Fruit fly (Drosophila melanogaster) whole organism, embryonic: ENCODE data around the gene CG34183.

Source experiments
- C15 ChIP-seq: fragments of 200-800 bp; sonication (Bioruptor generic); IDR thresholded peaks from 3 replicates; pipeline ENCODE4 v1.3.6; 2022; ENCODE audit warnings: missing biosample characterization, missing genetic modification characterization
- CG1792 ChIP-seq: fragments of 200-800 bp; sonication (Bioruptor generic); optimal IDR thresholded peaks from 2 replicates; lab custom pipeline; 2016; ENCODE audit warnings: missing biosample characterization, missing genetic modification characterization
- CG6683 ChIP-seq: fragments of 200-800 bp; sonication (Bioruptor generic); optimal IDR thresholded peaks from 2 replicates; lab custom pipeline; 2017; ENCODE audit warnings: missing biosample characterization, mild to moderate bottlenecking, missing genetic modification characterization, missing genetic modification reagents
- Dref ChIP-seq: fragments of 200-800 bp; sonication (Bioruptor generic); IDR thresholded peaks from 2 replicates; pipeline ENCODE4 v1.3.6; 2022; ENCODE audit warnings: missing biosample characterization, missing genetic modification characterization
- br ChIP-seq: fragments of >200 bp; optimal IDR thresholded peaks from 2 replicates; lab custom pipeline; 2017
- btn ChIP-seq: fragments of 200-800 bp; sonication (Bioruptor generic); optimal IDR thresholded peaks from 2 replicates; lab custom pipeline; 2016; ENCODE audit warnings: missing biosample characterization, missing genetic modification characterization
- fu2 ChIP-seq: fragments of 200-800 bp; sonication (Bioruptor generic); optimal IDR thresholded peaks from 2 replicates; lab custom pipeline; 2016; ENCODE audit warnings: missing biosample characterization, missing genetic modification characterization

dm6 chr2L:9918020-9918959 lies 27.7 kb upstream of the CG34183 start, which contains the start of the genes CG5885 and CG4598:
- no peak for TF ChIP-seq btn (GFP tag; lab: Kevin White, UChicago)
- peak; percentile 94 for TF ChIP-seq Dref (GFP tag; lab: Robert Waterston, UW)
- TF ChIP-seq CG6683 (GFP tag; lab: Kevin White, UChicago): no peak
- TF ChIP-seq br (lab: Kevin White, UChicago): no peak
- 0 out of 3 replicates have a peak, but pooled peaks have one; percentile 17 for TF ChIP-seq C15 (GFP tag; lab: Robert Waterston, UW)
- TF ChIP-seq CG1792 (GFP tag; lab: Kevin White, UChicago): no peak
- no peak for TF ChIP-seq fu2 (GFP tag; lab: Kevin White, UChicago)
